Worm (Caenorhabditis elegans): Measurements from ENCODE around the gene col-9.

- no peak for TF ChIP-seq ama-1 (optimal IDR thresholded peaks at IDR 0.05)
- no peak for TF ChIP-seq tra-4 (tag; optimal IDR thresholded peaks at IDR 0.05)
- no peak for TF ChIP-seq ceh-36 (tag; optimal IDR thresholded peaks at IDR 0.05)
- TF ChIP-seq aly-1 (tag; optimal IDR thresholded peaks at IDR 0.05) = no peak
- TF ChIP-seq hnd-1 (tag; optimal IDR thresholded peaks at IDR 0.05) = no peak
- no peak for TF ChIP-seq tbx-37 (GFP tag; conservative IDR thresholded peaks at IDR 0.05)
- TF ChIP-seq hmg-4 (GFP tag; optimal IDR thresholded peaks at IDR 0.05) = no peak
- no peak for TF ChIP-seq flt-1 (GFP tag; IDR thresholded peaks at IDR 0.05)
- no peak for TF ChIP-seq scrt-1 (GFP tag; IDR thresholded peaks at IDR 0.05)
- TF ChIP-seq pes-1 (GFP tag; IDR thresholded peaks at IDR 0.05) = no peak
- TF ChIP-seq sea-1 (GFP tag; conservative IDR thresholded peaks at IDR 0.05) = no peak
- TF ChIP-seq F13C5.2 (tag; optimal IDR thresholded peaks at IDR 0.05) = no peak
- no peak for TF ChIP-seq hmbx-1 (tag; optimal IDR thresholded peaks at IDR 0.05)
- no peak for TF ChIP-seq ceh-13 (GFP tag; optimal IDR thresholded peaks at IDR 0.05)
These were observed 2.5 kb downstream of the col-9 start, which contains the start of gene F54B11.4 for ce11 chrX:13592367-13592766.
